Worm (Caenorhabditis elegans): ENCODE data around the gene D2007.1.

D2007.1 gene

DNA sequence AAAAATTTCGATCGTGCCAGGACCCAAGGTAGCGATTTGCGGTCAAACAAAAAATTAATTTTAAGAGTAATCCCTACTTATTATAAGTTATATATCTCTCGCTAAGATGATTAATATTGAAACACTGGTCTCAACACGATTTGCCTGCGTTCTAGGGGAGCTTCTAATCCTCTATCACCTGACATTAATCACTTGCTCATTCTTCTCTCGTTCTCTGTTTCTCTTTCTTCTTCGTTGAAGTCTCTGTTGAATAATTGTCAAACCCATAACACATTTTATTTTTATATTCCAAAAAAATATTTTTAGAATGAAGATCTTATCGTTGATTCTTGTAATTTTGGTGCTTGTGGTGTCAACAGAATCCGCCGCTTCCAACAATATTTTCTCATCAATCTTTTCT, at the start of gene D2007.1:
Gene D2007.1 (plus strand): TSS at position 301 of the 400 bp plus-strand sequence.
- TF ChIP-seq lir-3 (tag; optimal IDR thresholded peaks at IDR 0.05; ENCODE audit: poor library complexity) (peak; percentile 11), nhr-71 (tag; optimal IDR thresholded peaks at IDR 0.05) (peak; percentile 28), ztf-11 (tag; optimal IDR thresholded peaks at IDR 0.05) (no peak), blmp-1 (tag; optimal IDR thresholded peaks at IDR 0.05) (no peak), aly-2 (tag; optimal IDR thresholded peaks at IDR 0.05) (no peak), dsc-1 (tag; optimal IDR thresholded peaks at IDR 0.05) (peak; percentile 78), zag-1 (tag; optimal IDR thresholded peaks at IDR 0.05) (no peak), lin-35 (GFP tag; optimal IDR thresholded peaks at IDR 0.05) (no peak), lsy-2 (tag; optimal IDR thresholded peaks at IDR 0.05) (peak in 1 of 2 experiments; percentile 28), egl-27 (tag; optimal IDR thresholded peaks at IDR 0.05) (no peak), hpl-2 (GFP tag; optimal IDR thresholded peaks at IDR 0.05) (no peak)

DNA sequence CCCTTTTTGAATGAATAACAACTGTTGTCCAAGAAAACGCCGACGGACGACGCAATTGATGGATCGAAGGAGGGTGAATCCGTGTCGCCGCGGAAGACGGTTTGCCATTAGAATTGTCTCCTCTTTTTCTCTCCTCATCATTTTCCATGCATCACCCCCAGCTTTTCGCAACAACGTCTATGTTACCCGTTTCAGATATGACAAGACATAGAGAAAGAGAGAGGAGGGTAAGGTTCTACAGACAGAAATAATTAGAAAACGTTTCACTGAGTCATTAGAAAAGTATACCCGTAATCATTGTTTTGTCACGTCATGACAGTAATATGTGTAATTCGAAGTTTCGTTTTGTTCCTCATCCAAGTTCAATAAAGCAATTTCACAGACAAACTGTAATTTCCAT, 49.5 kb upstream of the D2007.1 start:
- TF ChIP-seq nhr-237 (tag; optimal IDR thresholded peaks at IDR 0.05) = no peak
- TF ChIP-seq blmp-1 (tag; optimal IDR thresholded peaks at IDR 0.05) = peak; percentile 12
- TF ChIP-seq ets-5 (GFP tag; IDR thresholded peaks at IDR 0.05) = no peak
- no peak for TF ChIP-seq efl-1 (optimal IDR thresholded peaks at IDR 0.05)
- TF ChIP-seq efl-1 (GFP tag; optimal IDR thresholded peaks at IDR 0.05 in 1 of 2) = peak in 1 of 2 experiments; percentile 88
- no peak for TF ChIP-seq jun-1 (tag; optimal IDR thresholded peaks at IDR 0.05)
- no peak for TF ChIP-seq pqm-1 (tag; optimal IDR thresholded peaks at IDR 0.05)
- no peak for TF ChIP-seq swsn-7 (tag; optimal IDR thresholded peaks at IDR 0.05)

- peak; percentile 36 to 51 for TF ChIP-seq efl-1 (optimal IDR thresholded peaks at IDR 0.05)
- TF ChIP-seq efl-1 (GFP tag; optimal IDR thresholded peaks at IDR 0.05 in 1 of 2) = peak; percentile 37 to 95
- TF ChIP-seq alr-1 (tag; optimal IDR thresholded peaks at IDR 0.05; ENCODE audit: borderline replicate concordance) = no peak
- TF ChIP-seq dpl-1 (GFP tag; optimal IDR thresholded peaks at IDR 0.05) = peak in 2 of 3 experiments; percentile 24 to 47
- TF ChIP-seq nhr-47 (tag; optimal IDR thresholded peaks at IDR 0.05) = peak; percentile 71
- TF ChIP-seq unc-86 (tag; optimal IDR thresholded peaks at IDR 0.05) = peak; percentile 18
- TF ChIP-seq C04F5.9 (tag; optimal IDR thresholded peaks at IDR 0.05) = no peak
- no peak for TF ChIP-seq unc-98 (GFP tag; IDR thresholded peaks at IDR 0.05)
- peak; percentile 49 for TF ChIP-seq mep-1 (tag; optimal IDR thresholded peaks at IDR 0.05)
- peak; percentile 23 for TF ChIP-seq tbx-2 (tag; optimal IDR thresholded peaks at IDR 0.05)
- no peak for TF ChIP-seq pax-3 (tag; optimal IDR thresholded peaks at IDR 0.05)
- TF ChIP-seq nhr-77 (tag; optimal IDR thresholded peaks at IDR 0.05) = peak; percentile 31
- no peak for TF ChIP-seq fkh-4 (tag; optimal IDR thresholded peaks at IDR 0.05; ENCODE audit: borderline replicate concordance)
- TF ChIP-seq sptf-1 (tag; optimal IDR thresholded peaks at IDR 0.05) = no peak
- TF ChIP-seq ceh-82 (tag; optimal IDR thresholded peaks at IDR 0.05) = peak; percentile 19 to 54 (median 41)
- TF ChIP-seq nhr-71 (tag; optimal IDR thresholded peaks at IDR 0.05) = peak; percentile 62
- TF ChIP-seq zag-1 (tag; optimal IDR thresholded peaks at IDR 0.05) = no peak
- no peak for TF ChIP-seq C34B4.2 (tag; optimal IDR thresholded peaks at IDR 0.05)
- peak; percentile 18 for TF ChIP-seq lir-3 (tag; optimal IDR thresholded peaks at IDR 0.05; ENCODE audit: poor library complexity)
- peak; percentile 39 for TF ChIP-seq C16A3.4 (tag; optimal IDR thresholded peaks at IDR 0.05)
- TF ChIP-seq nhr-76 (tag; optimal IDR thresholded peaks at IDR 0.05) = no peak
- TF ChIP-seq rnt-1 (tag; optimal IDR thresholded peaks at IDR 0.05) = peak; percentile 61
- TF ChIP-seq fkh-10 (GFP tag; optimal IDR thresholded peaks at IDR 0.05) = peak; percentile 23
- no peak for TF ChIP-seq mef-2 (tag; optimal IDR thresholded peaks at IDR 0.05)
- TF ChIP-seq mdl-1 (tag; optimal IDR thresholded peaks at IDR 0.05) = peak in 1 of 2 experiments; percentile 47
- TF ChIP-seq lin-35 (GFP tag; optimal IDR thresholded peaks at IDR 0.05) = peak; percentile 60 to 64
- TF ChIP-seq snu-23 (GFP tag; optimal IDR thresholded peaks at IDR 0.05) = peak; percentile 67
- peak; percentile 57 for TF ChIP-seq fkh-8 (tag; optimal IDR thresholded peaks at IDR 0.05)
- TF ChIP-seq nhr-19 (GFP tag; conservative IDR thresholded peaks at IDR 0.05) = peak; percentile 52; the same call in 1 of the 2 replicates
- TF ChIP-seq swsn-7 (tag; optimal IDR thresholded peaks at IDR 0.05) = peak; percentile 64
- peak; percentile 61 for TF ChIP-seq dsc-1 (tag; optimal IDR thresholded peaks at IDR 0.05)
- peak; percentile 52 for TF ChIP-seq lin-14 (GFP tag; optimal IDR thresholded peaks at IDR 0.05)
- TF ChIP-seq xbp-1 (tag; optimal IDR thresholded peaks at IDR 0.05) = peak; percentile 53
- no peak for TF ChIP-seq egl-27 (tag; optimal IDR thresholded peaks at IDR 0.05)
- TF ChIP-seq lsy-2 (tag; optimal IDR thresholded peaks at IDR 0.05) = peak; percentile 52 to 68
- TF ChIP-seq irx-1 (tag; optimal IDR thresholded peaks at IDR 0.05) = no peak
- TF ChIP-seq Y116A8C.19 (tag; optimal IDR thresholded peaks at IDR 0.05; ENCODE audit: borderline replicate concordance) = no peak
- peak; percentile 51 for TF ChIP-seq nhr-20 (tag; optimal IDR thresholded peaks at IDR 0.05)
- TF ChIP-seq F16B12.6 (tag; optimal IDR thresholded peaks at IDR 0.05) = no peak
- TF ChIP-seq sox-4 (tag; optimal IDR thresholded peaks at IDR 0.05) = no peak
These were observed 48.8 kb upstream of the D2007.1 start for ce11 chrIII:8106476-8106875.

Measured in whole organism, L1 larva.